Worm (Caenorhabditis elegans) whole organism, dauer: ENCODE measurements around the gene Y51H4A.936.
"Not testable (repeated sequence)": the region's sequence is repeated elsewhere in the genome, so short reads cannot be mapped to it uniquely, and the experiment has no call there.

ENCODE experiments used
- unc-62 ChIP-seq: sonication (generic microtip); optimal IDR thresholded peaks from 2 replicates; lab custom pipeline; 2017; ENCODE audit warnings: missing biosample characterization, missing genetic modification reagents, missing genetic modification characterization

The Y51H4A.936 gene

DNA sequence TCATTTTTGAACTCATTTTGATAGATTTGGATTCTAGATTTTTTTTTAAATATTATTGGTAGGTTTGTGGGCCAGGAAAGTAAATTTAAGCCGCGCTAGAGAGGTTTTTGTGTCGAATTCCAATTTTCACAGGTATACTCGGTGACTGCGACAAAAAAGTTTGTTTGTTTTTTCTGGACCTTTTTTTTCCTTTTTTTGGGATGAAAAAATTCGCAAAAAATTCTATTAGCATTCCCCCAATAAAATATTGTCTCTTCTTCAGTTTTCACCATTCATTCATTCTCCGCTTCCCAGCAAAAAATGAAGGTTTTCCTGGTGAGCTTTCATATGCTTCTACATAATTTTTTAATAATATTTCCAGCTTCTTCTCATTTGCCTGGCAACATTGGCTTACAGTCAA lies at the start of gene Y51H4A.936:
Gene Y51H4A.936 (plus strand): TSS at position 301 of the 400 bp plus-strand sequence.
- no peak for TF ChIP-seq unc-62 (GFP tag; lab: Kevin White, UChicago)

ce11 chrIV:16601599-16601998 lies 27.6 kb upstream of the Y51H4A.936 start:
- TF ChIP-seq unc-62 (GFP tag; lab: Kevin White, UChicago), result no peak

- no peak for TF ChIP-seq unc-62 (GFP tag; lab: Kevin White, UChicago)
Observed at ce11 chrIV:16602676-16603075, 26.5 kb upstream of the Y51H4A.936 start, which contains the start of gene col-137. Gene col-137, minus strand, starts transcription at chrIV:16602776.

ce11 chrIV:16622522-16622921 lies 6.7 kb upstream of the Y51H4A.936 start:
- no peak for TF ChIP-seq unc-62 (GFP tag; lab: Kevin White, UChicago)

DNA sequence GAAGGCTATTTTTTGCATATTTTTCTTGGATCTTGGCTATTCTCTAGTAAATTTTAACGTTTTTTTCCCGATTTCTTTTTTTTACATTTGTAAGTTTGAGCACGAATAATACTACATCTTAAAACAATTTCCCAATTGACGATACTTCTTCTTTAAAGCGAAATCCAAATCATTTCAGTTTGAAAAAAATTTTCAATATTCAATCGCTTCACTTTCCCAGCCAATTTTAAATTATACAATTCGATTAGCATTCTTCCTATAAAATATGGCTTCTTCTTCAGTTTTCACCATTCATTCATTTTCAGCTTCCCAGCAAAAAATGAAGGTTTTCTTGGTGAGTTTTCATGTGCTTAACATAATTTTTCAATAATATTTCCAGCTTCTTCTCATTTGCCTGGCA lies 3.3 kb upstream of the Y51H4A.936 start, which contains the start of gene fip-7:
Gene fip-7 (plus strand): TSS at position 301 of the 400 bp plus-strand sequence.
- TF ChIP-seq unc-62 (GFP tag; lab: Kevin White, UChicago), result not testable (repeated sequence)

DNA sequence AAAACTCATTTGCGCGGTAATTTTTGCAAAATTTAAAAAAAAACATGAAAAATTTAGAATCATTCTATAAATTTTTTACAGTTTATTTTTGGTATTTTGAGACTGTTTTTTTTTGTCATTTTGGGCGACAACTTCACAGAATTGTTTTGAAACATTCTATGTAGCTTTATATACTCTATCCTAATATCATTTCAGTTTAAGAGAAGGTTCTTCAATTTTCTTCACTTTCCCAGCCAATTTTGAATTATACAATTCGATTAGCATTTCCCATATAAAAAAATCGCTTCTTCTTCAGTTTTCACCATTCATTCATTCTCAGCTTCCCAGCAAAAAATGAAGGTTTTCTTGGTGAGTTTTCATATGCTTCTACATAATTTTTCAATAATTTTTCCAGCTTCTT lies 1.5 kb upstream of the Y51H4A.936 start, which contains the start of gene fipr-28:
Gene fipr-28 (plus strand): TSS at position 301 of the 400 bp plus-strand sequence.
- TF ChIP-seq unc-62 (GFP tag; lab: Kevin White, UChicago), result no peak

DNA sequence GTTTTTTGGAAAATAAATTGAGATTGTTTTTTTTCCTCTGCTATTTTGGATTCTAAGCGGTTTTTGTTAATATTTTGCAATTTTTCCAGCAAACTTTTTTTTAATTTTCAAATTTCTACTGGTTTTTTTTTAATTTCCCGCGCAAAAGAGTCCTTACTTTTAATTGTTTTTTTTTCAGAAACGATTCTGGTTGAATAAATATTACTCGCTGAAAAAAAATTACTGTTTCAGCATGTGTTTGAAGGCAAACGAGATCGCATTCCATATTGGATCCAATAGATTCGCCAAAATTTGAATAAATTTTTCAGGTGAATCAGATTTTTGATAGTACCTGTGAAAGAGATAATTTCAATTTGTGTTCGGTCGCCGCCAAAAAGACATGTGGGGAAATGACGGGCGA lies 625 bp downstream of the Y51H4A.936 start:
- no peak for TF ChIP-seq unc-62 (GFP tag; lab: Kevin White, UChicago)

- TF ChIP-seq unc-62 (GFP tag; lab: Kevin White, UChicago), result no peak
Observed at ce11 chrIV:16630622-16631021, 1.4 kb downstream of the Y51H4A.936 start, which contains the start of gene fipr-27. Gene fipr-27, plus strand, starts transcription at chrIV:16630922.

- no peak for TF ChIP-seq unc-62 (GFP tag; lab: Kevin White, UChicago)
Observed at ce11 chrIV:16643782-16644181, 14.6 kb downstream of the Y51H4A.936 start.

ce11 chrIV:16645492-16646191 lies 16.5 kb downstream of the Y51H4A.936 start:
- TF ChIP-seq unc-62 (GFP tag; lab: Kevin White, UChicago), result no peak

DNA sequence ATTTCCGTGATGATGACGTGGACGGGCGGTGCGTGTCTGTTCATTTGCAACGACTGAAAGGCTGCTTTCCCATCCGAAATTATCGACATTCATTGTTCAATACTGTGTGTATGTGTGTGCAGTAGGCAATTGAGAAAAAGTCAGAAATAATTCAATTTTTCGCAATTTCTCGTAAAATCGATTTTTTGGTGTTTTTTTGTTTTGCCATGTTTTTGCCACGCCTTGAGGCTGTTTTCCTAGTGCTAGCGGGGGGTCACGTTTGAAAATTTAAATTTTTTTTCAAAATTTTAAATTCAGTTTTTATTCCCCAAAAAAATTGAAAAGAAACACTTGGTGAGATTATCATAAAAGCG lies 17.0 kb downstream of the Y51H4A.936 start, which contains the start of gene Y51H4A.13:
Gene Y51H4A.13 (minus strand): TSS at position 182 of the 353 bp plus-strand sequence.
- TF ChIP-seq unc-62 (GFP tag; lab: Kevin White, UChicago), result not testable (repeated sequence)

DNA sequence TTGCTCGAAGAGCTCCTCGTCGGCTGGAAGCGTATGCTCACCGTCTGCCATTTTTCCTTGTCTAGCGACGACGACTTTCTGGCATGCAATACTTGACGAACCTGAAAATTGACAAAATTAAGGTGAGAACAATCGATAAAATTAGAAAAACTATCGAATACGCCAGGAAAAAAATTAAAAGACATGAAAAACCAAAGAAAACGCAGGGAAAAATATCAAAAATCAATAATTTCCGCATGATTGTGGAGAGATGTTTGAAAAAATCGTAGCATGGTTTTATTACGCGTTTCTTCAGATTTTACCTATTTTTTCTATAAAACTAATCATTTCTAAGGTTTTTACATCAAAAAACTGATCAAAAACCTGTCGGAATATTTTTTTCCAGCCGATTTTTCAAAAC lies 26.6 kb downstream of the Y51H4A.936 start, which contains the start of gene set-26:
Gene set-26 (minus strand): TSS at position 101 of the 400 bp plus-strand sequence.
- not testable (repeated sequence) for TF ChIP-seq unc-62 (GFP tag; lab: Kevin White, UChicago)

DNA sequence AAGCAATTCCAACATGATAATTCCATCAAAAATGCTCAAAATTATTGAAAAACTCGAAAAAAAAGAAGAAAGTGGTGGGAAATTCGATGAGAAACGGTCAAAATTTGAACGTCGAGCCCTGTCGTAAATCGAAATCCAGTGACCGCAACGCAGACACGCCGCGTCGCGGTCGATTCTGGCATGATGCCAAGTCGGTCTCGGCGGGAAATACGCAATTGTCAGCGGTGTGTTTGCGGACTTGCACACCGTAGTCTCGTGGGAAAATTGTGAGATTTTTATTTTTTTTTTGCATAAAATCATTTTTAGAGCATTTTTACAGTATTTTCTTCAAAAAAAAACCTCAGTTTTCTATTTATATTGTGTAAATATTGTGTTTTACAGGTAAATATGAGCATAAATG lies 27.0 kb downstream of the Y51H4A.936 start, which contains the start of gene tsr-2:
Gene tsr-2 (plus strand): TSS at position 382 of the 400 bp plus-strand sequence.
- TF ChIP-seq unc-62 (GFP tag; lab: Kevin White, UChicago), result no peak

- TF ChIP-seq unc-62 (GFP tag; lab: Kevin White, UChicago), result no peak
Observed at ce11 chrIV:16657488-16657982, 28.3 kb downstream of the Y51H4A.936 start.

ce11 chrIV:16658731-16659130 lies 29.5 kb downstream of the Y51H4A.936 start:
- no peak for TF ChIP-seq unc-62 (GFP tag; lab: Kevin White, UChicago)

DNA sequence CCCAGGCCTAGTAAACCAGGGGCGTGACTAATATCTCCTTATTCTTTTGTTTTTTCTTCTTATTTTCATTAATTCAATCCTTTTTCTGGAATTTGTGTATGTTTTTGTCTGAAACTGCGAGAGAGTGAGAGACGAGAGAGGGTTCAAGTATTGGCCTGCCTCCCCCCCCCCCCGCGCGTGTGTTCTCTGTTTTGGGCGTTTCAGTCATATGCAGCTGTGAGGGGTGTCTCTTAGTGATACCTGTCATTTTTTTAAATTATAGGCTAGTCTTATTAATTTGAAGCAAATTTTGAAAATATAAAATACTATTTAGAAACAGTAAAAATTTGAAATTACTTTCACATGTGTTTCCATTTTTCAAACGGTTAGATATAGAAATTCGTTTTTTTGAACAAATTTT lies 30.3 kb downstream of the Y51H4A.936 start:
- no peak for TF ChIP-seq unc-62 (GFP tag; lab: Kevin White, UChicago)
